Worm (Caenorhabditis elegans): ENCODE measurements around the gene C17E7.4.

DNA sequence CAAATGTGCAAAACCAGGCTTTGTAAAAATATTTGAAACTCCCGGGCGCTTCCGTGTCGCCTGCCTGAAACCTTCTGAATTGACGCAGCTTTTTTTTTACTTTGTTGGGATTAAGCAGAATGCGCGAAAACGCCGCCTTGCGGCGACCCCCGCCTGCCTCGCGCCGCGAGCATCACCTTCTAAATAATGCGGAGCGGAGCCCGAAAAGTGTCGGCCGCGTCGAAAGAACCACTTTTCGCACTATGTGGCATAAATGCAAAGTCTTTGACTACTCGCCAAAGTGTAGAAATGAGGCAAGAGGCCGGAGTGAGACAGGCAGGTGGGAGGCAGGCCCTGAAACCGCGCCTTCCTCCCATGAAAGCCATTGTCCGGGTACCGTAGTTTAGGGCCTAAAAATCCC is 20.5 kb downstream of the C17E7.4 start:
- TF ChIP-seq nhr-11 (tag; optimal IDR thresholded peaks at IDR 0.05): no peak
- no peak for TF ChIP-seq ets-4 (tag; optimal IDR thresholded peaks at IDR 0.05)
- no peak for TF ChIP-seq ceh-45 (GFP tag; IDR thresholded peaks at IDR 0.05)
- no peak for TF ChIP-seq pat-9 (tag; optimal IDR thresholded peaks at IDR 0.05)
- no peak for TF ChIP-seq pha-4 (tag; optimal IDR thresholded peaks at IDR 0.05)
- TF ChIP-seq syd-9 (tag; optimal IDR thresholded peaks at IDR 0.05): no peak
- no peak for TF ChIP-seq ama-1 (optimal IDR thresholded peaks at IDR 0.05)
- TF ChIP-seq lim-6 (tag; optimal IDR thresholded peaks at IDR 0.05): no peak
- TF ChIP-seq pqm-1 (tag; optimal IDR thresholded peaks at IDR 0.05): no peak
- no peak for TF ChIP-seq sdc-2 (tag; optimal IDR thresholded peaks at IDR 0.05)
- TF ChIP-seq pag-3 (tag; optimal IDR thresholded peaks at IDR 0.05; ENCODE audit: borderline replicate concordance): no peak
- no peak for TF ChIP-seq ceh-22 (tag; optimal IDR thresholded peaks at IDR 0.05)

Measured in whole organism, late embryonic.